Worm (Caenorhabditis elegans) whole organism, L2 larva: ENCODE data around the gene F31F4.17.

ENCODE experiments used
- C34F6.9 ChIP-seq: fragments of 150-350 bp; optimal IDR thresholded peaks from 2 replicates; lab custom pipeline; 2014; ENCODE audit warnings: missing biosample characterization, missing genetic modification characterization
- F13H6.1 ChIP-seq: sonication (generic microtip); optimal IDR thresholded peaks from 2 replicates; lab custom pipeline; 2016; ENCODE audit warnings: missing genetic modification characterization, missing compliant biosample characterization
- Y55F3AM.14 ChIP-seq: fragments of 200-800 bp; sonication (Bioruptor generic); optimal IDR thresholded peaks from 2 replicates; lab custom pipeline; 2018; ENCODE audit warnings: mild to moderate bottlenecking, missing genetic modification characterization, missing compliant biosample characterization
- ZK546.5 ChIP-seq: sonication (generic microtip); optimal IDR thresholded peaks from 2 replicates; lab custom pipeline; 2017; ENCODE audit warnings: missing biosample characterization, missing genetic modification characterization
- alr-1 ChIP-seq: fragments of 150-350 bp; optimal IDR thresholded peaks from 2 replicates; lab custom pipeline; 2014; ENCODE audit warnings: missing biosample characterization, missing genetic modification characterization
- aly-2 ChIP-seq: fragments of 150-350 bp; optimal IDR thresholded peaks from 2 replicates; lab custom pipeline; 2014; ENCODE audit warnings: missing biosample characterization, missing genetic modification characterization
- ama-1 ChIP-seq: fragments of 150-350 bp; optimal IDR thresholded peaks from 2 replicates; lab custom pipeline; 2018; ENCODE audit warnings: inconsistent platforms
- blmp-1 ChIP-seq: sonication (generic microtip); optimal IDR thresholded peaks from 2 replicates; lab custom pipeline; 2017; ENCODE audit warnings: missing genetic modification characterization, mild to moderate bottlenecking, missing compliant biosample characterization, antibody characterized with exemption, moderate library complexity; ENCODE audit not compliant: insufficient read depth
- ceh-82 ChIP-seq: fragments of 150-350 bp; optimal IDR thresholded peaks from 2 replicates; lab custom pipeline; 2014; ENCODE audit warnings: missing biosample characterization, missing genetic modification characterization
- crh-2 ChIP-seq: sonication (generic microtip); optimal IDR thresholded peaks from 2 replicates; lab custom pipeline; 2017; ENCODE audit warnings: missing biosample characterization, missing genetic modification characterization
- egl-27 ChIP-seq: sonication (generic microtip); optimal IDR thresholded peaks from 3 replicates; lab custom pipeline; 2017; ENCODE audit warnings: missing biosample characterization, missing genetic modification reagents, missing genetic modification characterization
- gmeb-1 ChIP-seq: fragments of 150-350 bp; optimal IDR thresholded peaks from 2 replicates; lab custom pipeline; 2014; ENCODE audit warnings: missing biosample characterization, missing genetic modification characterization
- lsy-2 ChIP-seq, 2 experiments: fragments of 150-350 bp in 1 of 2; sonication (generic microtip) in 1 of 2; optimal IDR thresholded peaks; 2 replicates each; lab custom pipeline; 2014 to 2017; ENCODE audit warnings: missing biosample characterization in 2 of 2, missing genetic modification characterization in 2 of 2
- mab-5 ChIP-seq: fragments of 150-350 bp; optimal IDR thresholded peaks from 2 replicates; lab custom pipeline; 2014; ENCODE audit warnings: missing biosample characterization, missing genetic modification characterization
- mbf-1 ChIP-seq: sonication (generic microtip); optimal IDR thresholded peaks from 2 replicates; lab custom pipeline; 2017; ENCODE audit warnings: missing biosample characterization, missing genetic modification characterization
- mdl-1 ChIP-seq, 2 experiments: fragments of 150-350 bp in 1 of 2; sonication (generic microtip) in 1 of 2; optimal IDR thresholded peaks; 2 replicates each; lab custom pipeline; 2017; ENCODE audit warnings: missing biosample characterization in 2 of 2, missing genetic modification characterization in 2 of 2
- nhr-10 ChIP-seq: sonication (generic microtip); optimal IDR thresholded peaks from 2 replicates; lab custom pipeline; 2017; ENCODE audit warnings: missing biosample characterization, missing genetic modification characterization
- nhr-12 ChIP-seq: fragments of 150-350 bp; optimal IDR thresholded peaks from 2 replicates; lab custom pipeline; 2014; ENCODE audit warnings: missing biosample characterization, missing genetic modification characterization
- nhr-23 ChIP-seq: fragments of 150-350 bp; optimal IDR thresholded peaks from 2 replicates; lab custom pipeline; 2014; ENCODE audit warnings: missing biosample characterization, missing genetic modification reagents, missing genetic modification characterization
- nhr-237 ChIP-seq: fragments of 150-350 bp; optimal IDR thresholded peaks from 2 replicates; lab custom pipeline; 2014; ENCODE audit warnings: missing biosample characterization, missing genetic modification characterization
- nhr-25 ChIP-seq: fragments of 150-350 bp; sonication (generic microtip); optimal IDR thresholded peaks from 3 replicates; lab custom pipeline; 2014; ENCODE audit warnings: missing biosample characterization, missing genetic modification characterization
- nhr-6 ChIP-seq: fragments of 150-350 bp; optimal IDR thresholded peaks from 2 replicates; lab custom pipeline; 2014; ENCODE audit warnings: missing biosample characterization, missing genetic modification characterization
- nhr-77 ChIP-seq: fragments of 150-350 bp; optimal IDR thresholded peaks from 2 replicates; lab custom pipeline; 2014; ENCODE audit warnings: missing biosample characterization, missing genetic modification characterization
- peb-1 ChIP-seq: fragments of 150-350 bp; optimal IDR thresholded peaks from 2 replicates; lab custom pipeline; 2014; ENCODE audit warnings: missing biosample characterization, missing genetic modification characterization
- sem-4 ChIP-seq: fragments of 150-350 bp; optimal IDR thresholded peaks from 2 replicates; lab custom pipeline; 2014; ENCODE audit warnings: missing biosample characterization, missing genetic modification reagents, missing genetic modification characterization
- skn-1 ChIP-seq: sonication (generic microtip); optimal IDR thresholded peaks from 2 replicates; lab custom pipeline; 2017; ENCODE audit warnings: missing biosample characterization, missing genetic modification characterization
- sma-9 ChIP-seq, 2 experiments: fragments of 150-350 bp in 1 of 2; sonication (generic microtip) in 1 of 2; optimal IDR thresholded peaks; 2 replicates each; lab custom pipeline; 2014 to 2016; ENCODE audit warnings: missing genetic modification characterization in 2 of 2, mild to moderate bottlenecking in 1 of 2, missing biosample characterization in 1 of 2, missing compliant biosample characterization in 1 of 2, missing genetic modification reagents in 1 of 2, moderate library complexity in 1 of 2
- snpc-4 ChIP-seq: fragments of 150-350 bp; optimal IDR thresholded peaks from 2 replicates; lab custom pipeline; 2014; ENCODE audit warnings: missing biosample characterization, missing genetic modification characterization
- unc-39 ChIP-seq: fragments of 150-350 bp; optimal IDR thresholded peaks from 2 replicates; lab custom pipeline; 2014; ENCODE audit warnings: missing biosample characterization, missing genetic modification characterization
- zag-1 ChIP-seq: fragments of 150-350 bp; optimal IDR thresholded peaks from 2 replicates; lab custom pipeline; 2014; ENCODE audit warnings: missing biosample characterization, missing genetic modification characterization
- ztf-1 ChIP-seq: fragments of 200-800 bp; sonication (Bioruptor generic); conservative IDR thresholded peaks from 2 replicates; pipeline ENCODE4 v1.3.6; 2022; ENCODE audit warnings: missing genetic modification characterization, missing compliant biosample characterization
- ztf-11 ChIP-seq: sonication (generic microtip); optimal IDR thresholded peaks from 2 replicates; lab custom pipeline; 2017; ENCODE audit warnings: missing biosample characterization, missing genetic modification characterization
- ztf-4 ChIP-seq: fragments of 150-350 bp; optimal IDR thresholded peaks from 2 replicates; lab custom pipeline; 2014; ENCODE audit warnings: missing biosample characterization, missing genetic modification characterization

F31F4.17 gene

DNA sequence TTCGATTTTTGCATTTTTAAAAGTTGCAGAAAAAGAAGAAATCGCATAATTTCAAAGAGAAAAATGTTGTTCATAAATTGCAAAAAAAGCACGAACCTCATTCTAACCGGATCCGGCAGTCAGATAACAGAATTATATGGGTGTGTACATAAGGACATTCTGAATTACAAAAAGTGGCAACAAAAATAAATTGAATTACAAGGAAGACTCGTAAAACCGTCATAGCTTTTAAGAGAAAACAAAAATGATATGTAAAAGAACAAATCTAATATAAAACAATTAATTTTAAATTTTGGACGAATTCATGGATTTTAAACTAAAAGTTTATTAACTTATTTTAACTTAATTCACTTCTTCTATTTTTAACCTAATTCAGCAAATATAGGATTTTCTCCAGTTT lies at the start of gene F31F4.17:
F31F4.17 (minus strand) TSS at position 101 of the 400 bp plus-strand sequence.
- no peak for TF ChIP-seq nhr-25
- no peak for TF ChIP-seq snpc-4 (tag; lab: Kevin White, UChicago)
- TF ChIP-seq sem-4, result no peak

DNA sequence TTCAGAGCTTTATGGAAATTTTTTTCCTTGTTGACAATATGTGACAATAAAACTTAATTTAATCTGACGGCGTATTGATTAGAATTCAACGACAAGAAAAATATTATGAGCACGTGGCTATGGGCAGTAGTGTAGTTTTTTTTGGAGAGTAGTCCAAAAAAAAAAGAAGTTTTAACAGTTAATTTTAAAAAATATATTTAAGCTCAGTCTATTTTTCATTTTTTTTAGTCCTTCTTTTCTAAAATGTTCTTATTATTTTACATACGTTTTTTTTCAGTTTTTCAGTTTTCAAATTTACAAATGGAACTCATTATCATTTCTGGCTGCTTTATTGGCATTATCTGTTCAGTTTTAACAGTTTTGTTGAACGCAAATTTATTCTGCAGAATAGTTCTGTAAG lies 48.7 kb upstream of the F31F4.17 start, which contains the start of gene srbc-39:
srbc-39 (plus strand) TSS at position 301 of the 400 bp plus-strand sequence.
- no peak for TF ChIP-seq Y55F3AM.14 (GFP tag; lab: Kevin White, UChicago)
- TF ChIP-seq nhr-12, result no peak
- no peak for TF ChIP-seq aly-2
- no peak for TF ChIP-seq nhr-6 (tag; lab: Kevin White, UChicago)
- no peak for TF ChIP-seq crh-2 (tag; lab: Kevin White, UChicago)
- TF ChIP-seq ZK546.5 (tag; lab: Kevin White, UChicago), result no peak
- no peak for TF ChIP-seq ceh-82 (tag; lab: Kevin White, UChicago)

DNA sequence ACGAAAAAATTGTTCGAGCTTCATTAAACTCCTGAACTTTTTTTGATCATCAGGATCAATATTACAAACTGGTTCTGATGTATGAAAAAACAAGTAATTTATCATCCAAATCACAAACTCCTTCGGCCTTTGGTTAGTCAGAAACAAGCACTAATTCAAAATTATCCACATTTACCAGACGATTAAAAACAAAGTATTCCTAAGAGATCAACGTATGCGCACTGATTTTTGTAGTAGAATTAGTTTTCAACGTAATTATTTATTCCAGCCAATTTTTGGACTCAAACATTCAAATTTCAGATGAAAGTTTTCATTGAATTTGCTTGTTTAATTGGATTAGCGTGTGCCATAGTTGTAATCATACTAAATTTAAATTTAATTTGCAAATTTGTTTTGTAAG lies 46.8 kb upstream of the F31F4.17 start, which contains the start of gene srbc-38:
srbc-38 (plus strand) TSS at position 301 of the 400 bp plus-strand sequence.
- TF ChIP-seq unc-39 (no peak), sem-4 (no peak), egl-27 (tag; lab: Kevin White, UChicago) (no peak), gmeb-1 (tag; lab: Kevin White, UChicago) (no peak), mbf-1 (tag; lab: Kevin White, UChicago) (no peak), alr-1 (tag; lab: Kevin White, UChicago) (no peak), snpc-4 (tag; lab: Kevin White, UChicago) (no peak), nhr-77 (no peak), nhr-237 (tag; lab: Kevin White, UChicago) (no peak), ztf-11 (tag; lab: Kevin White, UChicago) (no peak), nhr-10 (tag; lab: Kevin White, UChicago) (no peak), ztf-1 (GFP tag; lab: Robert Waterston, UW) (no peak), ama-1 (no peak), mab-5 (tag; lab: Kevin White, UChicago) (no peak), zag-1 (tag; lab: Kevin White, UChicago) (no peak)

- no peak for TF ChIP-seq nhr-77
- TF ChIP-seq mdl-1 (tag; optimal IDR thresholded peaks at IDR 0.05; lab: Kevin White, UChicago), result no peak
- no peak for TF ChIP-seq C34F6.9
- no peak for TF ChIP-seq blmp-1 (tag; lab: Kevin White, UChicago)
- TF ChIP-seq unc-39, result no peak
Measured at ce11 chrV:702260-702659, 42.1 kb upstream of the F31F4.17 start, which contains the start of gene srbc-37. Gene srbc-37 (plus strand): TSS chrV:702560.

- TF ChIP-seq C34F6.9 (no peak), nhr-23 (tag; lab: Kevin White, UChicago) (no peak), ama-1 (no peak), nhr-237 (tag; lab: Kevin White, UChicago) (no peak), aly-2 (no peak), ztf-1 (GFP tag; lab: Robert Waterston, UW) (no peak), mbf-1 (tag; lab: Kevin White, UChicago) (no peak), Y55F3AM.14 (GFP tag; lab: Kevin White, UChicago) (no peak), F13H6.1 (tag; lab: Kevin White, UChicago) (no peak)
- TF ChIP-seq, all 48 proteins: peak for 0
Measured at ce11 chrV:699489-700129, 39.5 kb upstream of the F31F4.17 start, which contains the start of the genes ugt-29 and srx-5. Gene ugt-29 (minus strand): TSS chrV:699589. Gene srx-5 (plus strand): TSS chrV:700079.

- TF ChIP-seq C34F6.9 (no peak), mab-5 (tag; lab: Kevin White, UChicago) (no peak), blmp-1 (tag; lab: Kevin White, UChicago) (no peak), sma-9 (GFP tag; optimal IDR thresholded peaks at IDR 0.05; lab: Kevin White, UChicago) (no peak), sma-9 (tag; optimal IDR thresholded peaks at IDR 0.05; lab: Kevin White, UChicago) (no peak), lsy-2 (tag; optimal IDR thresholded peaks at IDR 0.05; lab: Kevin White, UChicago) (no peak), ztf-4 (tag; lab: Kevin White, UChicago) (no peak), skn-1 (no peak), nhr-77 (no peak), mbf-1 (tag; lab: Kevin White, UChicago) (no peak), nhr-237 (tag; lab: Kevin White, UChicago) (no peak), nhr-12 (no peak), peb-1 (tag; lab: Kevin White, UChicago) (no peak), snpc-4 (tag; lab: Kevin White, UChicago) (no peak), ztf-11 (tag; lab: Kevin White, UChicago) (no peak), nhr-23 (tag; lab: Kevin White, UChicago) (no peak), egl-27 (tag; lab: Kevin White, UChicago) (no peak)
Measured at ce11 chrV:699051-699450, 38.9 kb upstream of the F31F4.17 start.
